Worm (Caenorhabditis elegans) whole organism, young adult: Measurements from ENCODE around the gene F01G4.4.

ENCODE experiments used
- B0019.2 ChIP-seq: fragments of 200-800 bp; sonication (Bioruptor generic); conservative IDR thresholded peaks from 2 replicates; pipeline ENCODE4 v1.3.6; 2022; ENCODE audit warnings: missing genetic modification reagents, missing genetic modification characterization, missing compliant biosample characterization
- C17E4.6 ChIP-seq: fragments of 200-800 bp; sonication (Bioruptor generic); IDR thresholded peaks from 2 replicates; pipeline ENCODE4 v1.3.6; 2022; ENCODE audit warnings: missing genetic modification reagents, missing genetic modification characterization, missing compliant biosample characterization
- F22D6.2 ChIP-seq: sonication (generic microtip); optimal IDR thresholded peaks from 2 replicates; lab custom pipeline; 2016; ENCODE audit warnings: mild to moderate bottlenecking, missing genetic modification characterization, missing compliant biosample characterization
- F23B12.7 ChIP-seq: sonication (generic microtip); optimal IDR thresholded peaks from 2 replicates; lab custom pipeline; 2017; ENCODE audit warnings: missing genetic modification characterization, mild to moderate bottlenecking, missing compliant biosample characterization, antibody characterized with exemption, moderate library complexity; ENCODE audit not compliant: insufficient read depth
- F33H1.4 ChIP-seq: fragments of 200-800 bp; sonication (Bioruptor generic); IDR thresholded peaks from 2 replicates; pipeline ENCODE4 v1.3.6; 2022; ENCODE audit warnings: missing genetic modification reagents, missing genetic modification characterization, missing compliant biosample characterization
- F49E8.2 ChIP-seq: sonication (generic microtip); optimal IDR thresholded peaks from 3 replicates; lab custom pipeline; 2017; ENCODE audit warnings: missing genetic modification characterization, mild to moderate bottlenecking, missing compliant biosample characterization, antibody characterized with exemption, moderate library complexity; ENCODE audit not compliant: insufficient read depth
- F57C9.4 ChIP-seq: sonication (generic microtip); optimal IDR thresholded peaks from 2 replicates; lab custom pipeline; 2017; ENCODE audit warnings: mild to moderate bottlenecking, missing genetic modification characterization, missing compliant biosample characterization
- K12H6.12 ChIP-seq: fragments of 200-800 bp; sonication (Bioruptor generic); optimal IDR thresholded peaks from 2 replicates; lab custom pipeline; 2018; ENCODE audit warnings: mild to moderate bottlenecking, missing genetic modification characterization, missing compliant biosample characterization
- Y67H2A.10 ChIP-seq: fragments of 200-800 bp; sonication (Bioruptor generic); conservative IDR thresholded peaks from 2 replicates; pipeline ENCODE4 v1.3.6; 2022; ENCODE audit warnings: missing genetic modification reagents, missing genetic modification characterization, missing compliant biosample characterization
- Y95B8A.8 ChIP-seq: fragments of 200-800 bp; sonication (Bioruptor generic); IDR thresholded peaks from 2 replicates; pipeline ENCODE4 v1.3.6; 2022; ENCODE audit warnings: missing genetic modification reagents, missing genetic modification characterization, missing compliant biosample characterization
- atf-7 ChIP-seq: sonication (generic microtip); optimal IDR thresholded peaks from 2 replicates; lab custom pipeline; 2017; ENCODE audit warnings: mild to moderate bottlenecking, missing genetic modification characterization, missing compliant biosample characterization
- athp-1 ChIP-seq: sonication (generic microtip); optimal IDR thresholded peaks from 2 replicates; lab custom pipeline; 2017; ENCODE audit warnings: mild to moderate bottlenecking, missing genetic modification characterization, missing compliant biosample characterization
- attf-3 ChIP-seq: fragments of 200-800 bp; sonication (Bioruptor generic); conservative IDR thresholded peaks from 2 replicates; pipeline ENCODE4 v1.3.6; 2022; ENCODE audit warnings: missing genetic modification reagents, missing genetic modification characterization, missing compliant biosample characterization
- attf-6 ChIP-seq: fragments of 200-800 bp; sonication (Bioruptor generic); IDR thresholded peaks from 2 replicates; pipeline ENCODE4 v1.3.6; 2022; ENCODE audit warnings: missing genetic modification reagents, missing genetic modification characterization, missing compliant biosample characterization
- bed-1 ChIP-seq: fragments of 200-800 bp; sonication (Bioruptor generic); IDR thresholded peaks from 2 replicates; pipeline ENCODE4 v1.3.6; 2022; ENCODE audit warnings: missing genetic modification reagents, missing genetic modification characterization, missing compliant biosample characterization
- ccch-3 ChIP-seq: fragments of 200-800 bp; sonication (Bioruptor generic); optimal IDR thresholded peaks from 2 replicates; lab custom pipeline; 2018; ENCODE audit warnings: mild to moderate bottlenecking, missing genetic modification characterization, missing compliant biosample characterization
- cebp-1 ChIP-seq, 2 experiments: fragments of 200-800 bp in 1 of 2; sonication (Bioruptor generic) in 1 of 2; sonication (generic microtip) in 1 of 2; IDR thresholded peaks in 1 of 2; optimal IDR thresholded peaks in 1 of 2; 2 replicates each; pipeline versions ENCODE4 v1.3.6 to Lab custom; 2017 to 2022; ENCODE audit warnings: missing compliant biosample characterization in 2 of 2, missing genetic modification characterization in 2 of 2, mild to moderate bottlenecking in 1 of 2, missing genetic modification reagents in 1 of 2, moderate library complexity in 1 of 2
- cebp-2 ChIP-seq: fragments of 200-800 bp; sonication (Bioruptor generic); IDR thresholded peaks from 2 replicates; pipeline ENCODE4 v1.3.6; 2022; ENCODE audit warnings: missing genetic modification characterization, missing compliant biosample characterization
- ceh-79 ChIP-seq: sonication (generic microtip); optimal IDR thresholded peaks from 2 replicates; lab custom pipeline; 2017; ENCODE audit warnings: mild to moderate bottlenecking, missing genetic modification characterization, missing compliant biosample characterization
- egl-18 ChIP-seq: fragments of 200-800 bp; sonication (Bioruptor generic); IDR thresholded peaks from 2 replicates; pipeline ENCODE4 v1.3.6; 2022; ENCODE audit warnings: missing genetic modification reagents, missing genetic modification characterization, missing compliant biosample characterization
- ekl-4 ChIP-seq: fragments of 200-800 bp; sonication (Bioruptor generic); IDR thresholded peaks from 2 replicates; pipeline ENCODE4 v1.3.6; 2022; ENCODE audit warnings: missing genetic modification reagents, missing genetic modification characterization, missing compliant biosample characterization
- fkh-3 ChIP-seq: sonication (generic microtip); optimal IDR thresholded peaks from 2 replicates; lab custom pipeline; 2016; ENCODE audit warnings: mild to moderate bottlenecking, missing genetic modification characterization, missing compliant biosample characterization
- him-1 ChIP-seq: sonication (generic microtip); optimal IDR thresholded peaks from 2 replicates; lab custom pipeline; 2016; ENCODE audit warnings: missing genotype, missing genetic modification reagents, missing genetic modification characterization, missing compliant biosample characterization
- hmg-20 ChIP-seq: fragments of 200-800 bp; sonication (Bioruptor generic); IDR thresholded peaks from 2 replicates; pipeline ENCODE4 v1.3.6; 2022; ENCODE audit warnings: missing genetic modification reagents, missing genetic modification characterization, missing compliant biosample characterization
- hrde-1 ChIP-seq: sonication (generic microtip); optimal IDR thresholded peaks from 2 replicates; lab custom pipeline; 2016; ENCODE audit warnings: missing genetic modification characterization, mild to moderate bottlenecking, missing compliant biosample characterization, moderate library complexity, missing genotype, missing genetic modification reagents, borderline replicate concordance
- let-526 ChIP-seq: fragments of 200-800 bp; sonication (Bioruptor generic); IDR thresholded peaks from 2 replicates; pipeline ENCODE4 v1.3.6; 2022; ENCODE audit warnings: missing genetic modification reagents, missing genetic modification characterization, missing compliant biosample characterization
- lin-35 ChIP-seq, 3 experiments: fragments of 150-350 bp in 2 of 3; sonication (generic microtip) in 1 of 3; optimal IDR thresholded peaks; 2 replicates each; lab custom pipeline; 2014 to 2018; ENCODE audit warnings: missing biosample characterization in 3 of 3, missing genetic modification characterization in 3 of 3, missing genetic modification reagents in 3 of 3
- lsl-1 ChIP-seq: fragments of 200-800 bp; sonication (Bioruptor generic); optimal IDR thresholded peaks from 2 replicates; lab custom pipeline; 2018; ENCODE audit warnings: mild to moderate bottlenecking, missing genetic modification characterization, moderate library complexity, missing compliant biosample characterization
- lsy-27 ChIP-seq: sonication (generic microtip); optimal IDR thresholded peaks from 2 replicates; lab custom pipeline; 2017; ENCODE audit warnings: missing genetic modification characterization, mild to moderate bottlenecking, missing compliant biosample characterization, antibody characterized with exemption, missing genotype, borderline replicate concordance; ENCODE audit not compliant: insufficient read depth
- nfya-2 ChIP-seq: fragments of 200-800 bp; sonication (Bioruptor generic); IDR thresholded peaks from 2 replicates; pipeline ENCODE4 v1.3.6; 2022; ENCODE audit warnings: missing genetic modification reagents, missing genetic modification characterization, missing compliant biosample characterization
- pha-4 ChIP-seq: fragments of 150-350 bp; sonication (generic microtip); optimal IDR thresholded peaks from 2 replicates; lab custom pipeline; 2014; ENCODE audit warnings: missing biosample characterization, missing genetic modification reagents, missing genetic modification characterization
- sea-2 ChIP-seq: fragments of 200-800 bp; sonication (Bioruptor generic); IDR thresholded peaks from 2 replicates; pipeline ENCODE4 v1.3.6; 2022; ENCODE audit warnings: missing genetic modification characterization, missing compliant biosample characterization
- somi-1 ChIP-seq: fragments of 200-800 bp; sonication (Bioruptor generic); optimal IDR thresholded peaks from 2 replicates; lab custom pipeline; 2018; ENCODE audit warnings: mild to moderate bottlenecking, missing genetic modification characterization, missing compliant biosample characterization
- tlf-1 ChIP-seq: fragments of 200-800 bp; sonication (Bioruptor generic); optimal IDR thresholded peaks from 2 replicates; lab custom pipeline; 2018; ENCODE audit warnings: mild to moderate bottlenecking, missing genetic modification characterization, missing compliant biosample characterization
- xnd-1 ChIP-seq: sonication (generic microtip); optimal IDR thresholded peaks from 2 replicates; lab custom pipeline; 2016; ENCODE audit warnings: missing genotype, missing genetic modification reagents, missing genetic modification characterization, missing compliant biosample characterization
- ztf-18 ChIP-seq: sonication (generic microtip); optimal IDR thresholded peaks from 2 replicates; lab custom pipeline; 2016; ENCODE audit warnings: missing genotype, mild to moderate bottlenecking, missing genetic modification characterization, missing compliant biosample characterization
- ztf-25 ChIP-seq: fragments of 200-800 bp; sonication (Bioruptor generic); IDR thresholded peaks from 2 replicates; pipeline ENCODE4 v1.3.6; 2022; ENCODE audit warnings: missing genetic modification reagents, missing genetic modification characterization, missing compliant biosample characterization
- ztf-3 ChIP-seq: fragments of 200-800 bp; sonication (Bioruptor generic); optimal IDR thresholded peaks from 2 replicates; lab custom pipeline; 2018; ENCODE audit warnings: mild to moderate bottlenecking, missing genetic modification characterization, missing compliant biosample characterization

Gene F01G4.4

DNA sequence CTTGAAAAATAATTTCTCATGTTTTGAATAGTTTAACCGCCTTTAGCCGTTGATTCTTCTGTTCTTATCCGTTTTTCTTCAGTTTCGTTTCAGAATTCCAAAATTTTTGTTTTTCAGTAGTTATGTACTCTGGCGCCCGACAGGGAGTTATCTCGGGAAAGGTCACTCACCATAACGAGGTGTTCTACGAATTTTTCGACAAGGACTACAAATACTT is at the start of gene F01G4.4:
Gene F01G4.4, plus strand, starts transcription at position 118 of the 217 bp plus-strand sequence.
- no peak for TF ChIP-seq somi-1
- TF ChIP-seq fkh-3 (tag; lab: Kevin White, UChicago): no peak
- TF ChIP-seq hrde-1 (tag; lab: Kevin White, UChicago): no peak
- TF ChIP-seq attf-3: no peak
- TF ChIP-seq athp-1 (tag; lab: Kevin White, UChicago): no peak
- TF ChIP-seq ceh-79: no peak
- TF ChIP-seq pha-4 (tag; lab: Kevin White, UChicago): no peak
- TF ChIP-seq xnd-1 (tag; lab: Kevin White, UChicago): no peak
- TF ChIP-seq bed-1: no peak
- TF ChIP-seq sea-2: no peak
- no peak for TF ChIP-seq F57C9.4 (tag; lab: Kevin White, UChicago)
- TF ChIP-seq let-526 (GFP tag; lab: Robert Waterston, UW): no peak
- no peak for TF ChIP-seq ekl-4 (GFP tag; lab: Robert Waterston, UW)
- TF ChIP-seq F49E8.2 (tag; lab: Kevin White, UChicago): no peak
- TF ChIP-seq lsy-27 (tag; lab: Kevin White, UChicago): no peak

ce11 chrIV:11094052-11094451 is 49.1 kb upstream of the F01G4.4 start:
- TF ChIP-seq cebp-1 (GFP tag; IDR thresholded peaks at IDR 0.05; lab: Robert Waterston, UW): no peak
- TF ChIP-seq cebp-1 (tag; optimal IDR thresholded peaks at IDR 0.05; lab: Kevin White, UChicago): no peak
- TF ChIP-seq F23B12.7 (tag; lab: Kevin White, UChicago): no peak
- TF ChIP-seq cebp-2 (GFP tag; lab: Robert Waterston, UW): no peak
- no peak for TF ChIP-seq lsl-1
- TF ChIP-seq him-1: no peak
- TF ChIP-seq lin-35 (GFP tag; optimal IDR thresholded peaks at IDR 0.05; lab: Kevin White, UChicago): no peak
- no peak for TF ChIP-seq attf-6 (GFP tag; lab: Robert Waterston, UW)
- no peak for TF ChIP-seq ztf-18
- TF ChIP-seq B0019.2 (GFP tag; lab: Robert Waterston, UW): no peak
- no peak for TF ChIP-seq F22D6.2 (tag; lab: Kevin White, UChicago)
- TF ChIP-seq tlf-1 (GFP tag; lab: Kevin White, UChicago): no peak
- no peak for TF ChIP-seq Y67H2A.10 (GFP tag; lab: Robert Waterston, UW)
- TF ChIP-seq C17E4.6 (GFP tag; lab: Robert Waterston, UW): no peak
- TF ChIP-seq lsy-27 (tag; lab: Kevin White, UChicago): no peak
- no peak for TF ChIP-seq hrde-1 (tag; lab: Kevin White, UChicago)
- TF ChIP-seq ccch-3 (GFP tag; lab: Kevin White, UChicago): no peak
- no peak for TF ChIP-seq nfya-2 (GFP tag; lab: Robert Waterston, UW)

DNA sequence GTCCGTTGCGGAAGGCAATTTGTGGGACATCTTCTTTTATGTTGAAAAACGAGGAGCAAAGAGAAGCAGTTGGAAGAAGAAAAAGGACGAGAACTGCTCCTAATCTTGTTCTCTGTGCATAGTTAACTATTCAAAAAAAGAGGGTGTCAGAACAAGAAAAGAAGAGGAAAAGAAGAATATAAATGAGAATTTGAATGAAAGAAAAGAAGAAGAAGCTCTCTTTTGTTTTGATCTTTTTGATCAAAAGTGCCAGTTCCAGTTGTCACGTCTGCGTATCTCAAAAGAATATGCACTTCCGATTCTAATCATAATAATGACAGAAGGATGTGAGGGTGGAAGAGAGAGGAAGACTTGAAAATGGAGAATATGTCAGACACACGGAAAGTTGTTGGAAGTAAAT is 48.2 kb upstream of the F01G4.4 start, which contains the start of gene M7.8:
Gene M7.8, minus strand, starts transcription at position 112 of the 400 bp plus-strand sequence.
- TF ChIP-seq cebp-2 (GFP tag; lab: Robert Waterston, UW): no peak
- no peak for TF ChIP-seq F33H1.4 (GFP tag; lab: Robert Waterston, UW)
- no peak for TF ChIP-seq ztf-3 (GFP tag; lab: Kevin White, UChicago)
- TF ChIP-seq atf-7 (tag; lab: Kevin White, UChicago): no peak
- TF ChIP-seq egl-18 (GFP tag; lab: Robert Waterston, UW): no peak
- TF ChIP-seq K12H6.12 (tag; lab: Kevin White, UChicago): no peak
- TF ChIP-seq ztf-25 (GFP tag; lab: Robert Waterston, UW): no peak
- TF ChIP-seq bed-1: no peak
- no peak for TF ChIP-seq hmg-20
- no peak for TF ChIP-seq Y95B8A.8 (GFP tag; lab: Robert Waterston, UW)
